Worm (Caenorhabditis elegans) whole organism, L4 larva: ENCODE measurements around the gene lgc-31.
A peak's percentile ranks its signal among the peaks of the same experiment; 100 is the strongest.

Source experiments
- F37D6.2 ChIP-seq: sonication (generic microtip); optimal IDR thresholded peaks from 2 replicates; lab custom pipeline; 2016; ENCODE audit warnings: mild to moderate bottlenecking, missing genetic modification characterization, missing compliant biosample characterization
- F49E8.2 ChIP-seq: sonication (generic microtip); optimal IDR thresholded peaks from 2 replicates; lab custom pipeline; 2016; ENCODE audit warnings: missing compliant biosample characterization, mild to moderate bottlenecking, missing genetic modification characterization, borderline replicate concordance
- R02D3.7 ChIP-seq: fragments of 150-350 bp; sonication (generic microtip); optimal IDR thresholded peaks from 3 replicates; lab custom pipeline; 2014; ENCODE audit warnings: missing biosample characterization, missing genetic modification characterization
- T20F7.1 ChIP-seq: fragments of 200-800 bp; sonication (Bioruptor generic); optimal IDR thresholded peaks from 2 replicates; lab custom pipeline; 2018; ENCODE audit warnings: mild to moderate bottlenecking, missing genetic modification characterization, missing compliant biosample characterization
- T26A8.4 ChIP-seq: fragments of 200-800 bp; sonication (Bioruptor generic); IDR thresholded peaks from 2 replicates; pipeline ENCODE4 v1.3.6; 2022; ENCODE audit warnings: missing genetic modification characterization, missing compliant biosample characterization
- Y105C5A.15 ChIP-seq: fragments of 200-800 bp; sonication (Bioruptor generic); IDR thresholded peaks from 2 replicates; pipeline ENCODE4 v1.3.6; 2022; ENCODE audit warnings: missing genetic modification characterization, missing compliant biosample characterization
- Y48G9A.11 ChIP-seq: fragments of 200-800 bp; sonication (Bioruptor generic); IDR thresholded peaks from 2 replicates; pipeline ENCODE4 v1.3.6; 2022; ENCODE audit warnings: missing genetic modification reagents, missing genetic modification characterization, missing compliant biosample characterization
- ZK337.2 ChIP-seq: fragments of 200-800 bp; sonication (Bioruptor generic); IDR thresholded peaks from 2 replicates; pipeline ENCODE4 v1.3.6; 2022; ENCODE audit warnings: missing genetic modification reagents, missing genetic modification characterization, missing compliant biosample characterization
- ZK546.5 ChIP-seq, 2 experiments: sonication (generic microtip); optimal IDR thresholded peaks; 2 replicates each; lab custom pipeline; 2017; ENCODE audit warnings: missing biosample characterization in 2 of 2, missing genetic modification characterization in 2 of 2
- aha-1 ChIP-seq: fragments of 150-350 bp; peaks from one replicate; lab custom pipeline; 2014; ENCODE audit warnings: missing biosample characterization, missing genetic modification characterization
- aly-2 ChIP-seq: sonication (generic microtip); optimal IDR thresholded peaks from 2 replicates; lab custom pipeline; 2018; ENCODE audit warnings: missing biosample characterization, missing genetic modification characterization
- attf-4 ChIP-seq: sonication (generic microtip); optimal IDR thresholded peaks from 3 replicates; lab custom pipeline; 2017; ENCODE audit warnings: missing biosample characterization, missing genetic modification characterization
- ceh-20 ChIP-seq: fragments of 200-800 bp; sonication (Bioruptor generic); IDR thresholded peaks from 2 replicates; pipeline ENCODE4 v1.3.6; 2022; ENCODE audit warnings: missing genetic modification reagents, missing genetic modification characterization, missing compliant biosample characterization
- ceh-82 ChIP-seq: sonication (generic microtip); optimal IDR thresholded peaks from 2 replicates; lab custom pipeline; 2017; ENCODE audit warnings: missing biosample characterization, missing genetic modification characterization
- ctbp-1 ChIP-seq: fragments of 200-800 bp; sonication (Bioruptor generic); IDR thresholded peaks from 2 replicates; pipeline ENCODE4 v1.3.6; 2022; ENCODE audit warnings: missing genetic modification reagents, missing genetic modification characterization, missing compliant biosample characterization
- daf-8 ChIP-seq: fragments of 200-800 bp; sonication (Bioruptor generic); IDR thresholded peaks from 2 replicates; pipeline ENCODE4 v1.3.6; 2022; ENCODE audit warnings: missing genetic modification characterization, missing compliant biosample characterization
- dmd-8 ChIP-seq: fragments of 200-800 bp; sonication (Bioruptor generic); IDR thresholded peaks from 2 replicates; pipeline ENCODE4 v1.3.6; 2022; ENCODE audit warnings: missing genetic modification characterization, missing compliant biosample characterization
- dpl-1 ChIP-seq: fragments of 150-350 bp; optimal IDR thresholded peaks from 2 replicates; lab custom pipeline; 2014; ENCODE audit warnings: missing biosample characterization, missing genetic modification reagents, missing genetic modification characterization
- fkh-10 ChIP-seq: fragments of 150-350 bp; optimal IDR thresholded peaks from 2 replicates; lab custom pipeline; 2014; ENCODE audit warnings: missing biosample characterization, missing genetic modification reagents, missing genetic modification characterization
- gei-8 ChIP-seq: fragments of 200-800 bp; sonication (Bioruptor generic); optimal IDR thresholded peaks from 2 replicates; lab custom pipeline; 2018; ENCODE audit warnings: mild to moderate bottlenecking, missing genetic modification characterization, missing compliant biosample characterization
- hlh-30 ChIP-seq: sonication (generic microtip); optimal IDR thresholded peaks from 2 replicates; lab custom pipeline; 2017; ENCODE audit warnings: antibody characterized with exemption, mild to moderate bottlenecking, missing genetic modification characterization, missing compliant biosample characterization; ENCODE audit not compliant: insufficient read depth
- lim-7 ChIP-seq: fragments of 200-800 bp; sonication (Bioruptor generic); IDR thresholded peaks from 2 replicates; pipeline ENCODE4 v1.3.6; 2022; ENCODE audit warnings: missing genetic modification characterization, missing compliant biosample characterization
- lin-1 ChIP-seq: fragments of 200-800 bp; sonication (Bioruptor generic); IDR thresholded peaks from 2 replicates; pipeline ENCODE4 v1.3.6; 2022; ENCODE audit warnings: missing genetic modification reagents, missing genetic modification characterization, missing compliant biosample characterization
- lin-13 ChIP-seq: fragments of 150-350 bp; optimal IDR thresholded peaks from 2 replicates; lab custom pipeline; 2014; ENCODE audit warnings: missing biosample characterization, missing genetic modification reagents, missing genetic modification characterization
- lin-15B ChIP-seq: fragments of 150-350 bp; sonication (generic microtip); optimal IDR thresholded peaks from 3 replicates; lab custom pipeline; 2014; ENCODE audit warnings: missing biosample characterization, missing genetic modification characterization
- lin-38 ChIP-seq: fragments of 200-800 bp; sonication (Bioruptor generic); IDR thresholded peaks from 2 replicates; pipeline ENCODE4 v1.3.6; 2022; ENCODE audit warnings: missing genetic modification reagents, missing genetic modification characterization, missing compliant biosample characterization
- madf-5 ChIP-seq, 2 experiments: fragments of 200-800 bp; sonication (Bioruptor generic); IDR thresholded peaks; 2 replicates each; pipeline ENCODE4 v1.3.6; 2022; ENCODE audit warnings: missing compliant biosample characterization in 2 of 2, missing genetic modification characterization in 2 of 2
- mdl-1 ChIP-seq, 2 experiments: fragments of 150-350 bp in 1 of 2; sonication (generic microtip) in 1 of 2; optimal IDR thresholded peaks; 2 replicates each; lab custom pipeline; 2014 to 2017; ENCODE audit warnings: missing biosample characterization in 2 of 2, missing genetic modification characterization in 2 of 2
- mes-2 ChIP-seq: sonication (generic microtip); optimal IDR thresholded peaks from 2 replicates; lab custom pipeline; 2016; ENCODE audit warnings: missing genotype, mild to moderate bottlenecking, missing genetic modification characterization, missing compliant biosample characterization; ENCODE audit not compliant: poor library complexity, severe bottlenecking
- nhr-10 ChIP-seq: fragments of 150-350 bp; optimal IDR thresholded peaks from 2 replicates; lab custom pipeline; 2014; ENCODE audit warnings: missing biosample characterization, missing genetic modification characterization
- nhr-102 ChIP-seq: sonication (generic microtip); optimal IDR thresholded peaks from 2 replicates; lab custom pipeline; 2016; ENCODE audit warnings: mild to moderate bottlenecking, missing genetic modification characterization, moderate library complexity, missing compliant biosample characterization
- nhr-11 ChIP-seq: fragments of 150-350 bp; optimal IDR thresholded peaks from 2 replicates; lab custom pipeline; 2014; ENCODE audit warnings: missing biosample characterization, missing genetic modification characterization
- nhr-237 ChIP-seq: sonication (generic microtip); optimal IDR thresholded peaks from 2 replicates; lab custom pipeline; 2017; ENCODE audit warnings: missing biosample characterization, missing genetic modification characterization
- nhr-25 ChIP-seq: sonication (generic microtip); optimal IDR thresholded peaks from 2 replicates; lab custom pipeline; 2017; ENCODE audit warnings: missing genetic modification characterization, mild to moderate bottlenecking, missing compliant biosample characterization, antibody characterized with exemption, moderate library complexity, borderline replicate concordance; ENCODE audit not compliant: insufficient read depth
- nhr-28 ChIP-seq: fragments of 150-350 bp; optimal IDR thresholded peaks from 2 replicates; lab custom pipeline; 2014; ENCODE audit warnings: missing biosample characterization, missing genetic modification characterization
- nhr-77 ChIP-seq: fragments of 150-350 bp; optimal IDR thresholded peaks from 2 replicates; lab custom pipeline; 2014; ENCODE audit warnings: missing biosample characterization, missing genetic modification characterization
- pha-4 ChIP-seq, 2 experiments: fragments of 150-350 bp in 1 of 2; fragments of 200-800 bp in 1 of 2; sonication (Bioruptor generic) in 1 of 2; IDR thresholded peaks in 1 of 2; optimal IDR thresholded peaks in 1 of 2; 2 replicates each; pipeline versions ENCODE4 v1.3.6 to Lab custom; 2014 to 2022; ENCODE audit warnings: missing genetic modification characterization in 2 of 2, missing genetic modification reagents in 2 of 2, missing biosample characterization in 1 of 2, missing compliant biosample characterization in 1 of 2
- php-3 ChIP-seq: fragments of 200-800 bp; sonication (Bioruptor generic); IDR thresholded peaks from 2 replicates; pipeline ENCODE4 v1.3.6; 2022; ENCODE audit warnings: missing genetic modification reagents, missing genetic modification characterization, missing compliant biosample characterization
- pqm-1 ChIP-seq: sonication (generic microtip); optimal IDR thresholded peaks from 2 replicates; lab custom pipeline; 2017; ENCODE audit warnings: missing biosample characterization, missing genetic modification characterization
- skn-1 ChIP-seq: fragments of 150-350 bp; optimal IDR thresholded peaks from 2 replicates; lab custom pipeline; 2014; ENCODE audit warnings: missing biosample characterization, missing genetic modification characterization
- tag-97 ChIP-seq: fragments of 200-800 bp; sonication (Bioruptor generic); IDR thresholded peaks from 2 replicates; pipeline ENCODE4 v1.3.6; 2022; ENCODE audit warnings: missing genetic modification characterization, missing compliant biosample characterization
- unc-62 ChIP-seq, 3 experiments: fragments of 150-350 bp in 1 of 3; sonication (generic microtip); optimal IDR thresholded peaks in 2 of 3; peaks in 1 of 3; 1 replicate in 1 of 3; 2 replicates in 2 of 3; lab custom pipeline; 2014 to 2017; ENCODE audit warnings: missing biosample characterization in 3 of 3, missing genetic modification characterization in 3 of 3, missing genetic modification reagents in 3 of 3, missing genotype in 1 of 3
- vab-7 ChIP-seq: fragments of 200-800 bp; sonication (Bioruptor generic); IDR thresholded peaks from 2 replicates; pipeline ENCODE4 v1.3.6; 2022; ENCODE audit warnings: missing genetic modification reagents, missing genetic modification characterization, missing compliant biosample characterization
- zip-2 ChIP-seq: fragments of 150-350 bp; optimal IDR thresholded peaks from 2 replicates; lab custom pipeline; 2014; ENCODE audit warnings: missing biosample characterization, missing genetic modification characterization
- ztf-11 ChIP-seq: fragments of 150-350 bp; optimal IDR thresholded peaks from 2 replicates; lab custom pipeline; 2014; ENCODE audit warnings: missing biosample characterization, missing genetic modification characterization

Gene lgc-31

ce11 chrV:15521920-15522319 lies at the start of gene lgc-31:
Gene lgc-31, minus strand, starts transcription at chrV:15522020.
- TF ChIP-seq lim-7 (no peak), pha-4 (GFP tag; IDR thresholded peaks at IDR 0.05; lab: Robert Waterston, UW) (0 out of 2 replicates have a peak, but pooled peaks have one; percentile 13), pha-4 (tag; optimal IDR thresholded peaks at IDR 0.05; lab: Kevin White, UChicago) (no peak), lin-38 (GFP tag; lab: Robert Waterston, UW) (no peak)
- TF ChIP-seq, all 104 proteins: peak for 1

- no peak for TF ChIP-seq nhr-25 (tag; lab: Kevin White, UChicago)
- peak; percentile 55 for TF ChIP-seq aha-1 (tag; lab: Kevin White, UChicago)
- TF ChIP-seq nhr-77: no peak
- 0 out of 2 replicates have a peak, but pooled peaks have one; percentile 11 for TF ChIP-seq Y48G9A.11 (GFP tag; lab: Robert Waterston, UW)
These were observed 49.2 kb upstream of the lgc-31 start, which contains the start of gene fbxa-95 for ce11 chrV:15571006-15571526. Gene fbxa-95, plus strand, starts transcription at chrV:15571476.

- TF ChIP-seq madf-5 (GFP tag; IDR thresholded peaks at IDR 0.05; lab: Robert Waterston, UW) (no peak), unc-62 (GFP tag; optimal IDR thresholded peaks at IDR 0.05 in 1 of 2; lab: Kevin White, UChicago) (peak in 1 of 2 experiments; percentile 81), unc-62 (tag; optimal IDR thresholded peaks at IDR 0.05; lab: Kevin White, UChicago) (no peak), fkh-10 (GFP tag; lab: Kevin White, UChicago) (no peak), tag-97 (GFP tag; lab: Robert Waterston, UW) (no peak), nhr-102 (no peak), ZK546.5 (tag; optimal IDR thresholded peaks at IDR 0.05; lab: Kevin White, UChicago) (no peak), lin-13 (GFP tag; lab: Kevin White, UChicago) (no peak), dpl-1 (GFP tag; lab: Kevin White, UChicago) (peak; percentile 93), lin-1 (no peak), nhr-237 (tag; lab: Kevin White, UChicago) (no peak), ceh-82 (tag; lab: Kevin White, UChicago) (no peak), F49E8.2 (no peak), vab-7 (GFP tag; lab: Robert Waterston, UW) (no peak), T26A8.4 (GFP tag; lab: Robert Waterston, UW) (no peak), lim-7 (no peak), mes-2 (peak; percentile 75), nhr-10 (tag; lab: Kevin White, UChicago) (peak; percentile 85), lin-15B (tag; lab: Kevin White, UChicago) (no peak), ctbp-1 (GFP tag; lab: Robert Waterston, UW) (no peak), R02D3.7 (tag; lab: Kevin White, UChicago) (peak; percentile 80), zip-2 (tag; lab: Kevin White, UChicago) (no peak), attf-4 (tag; lab: Kevin White, UChicago) (no peak), T20F7.1 (GFP tag; lab: Kevin White, UChicago) (peak; percentile 96), ceh-20 (no peak), nhr-77 (peak; percentile 56), pqm-1 (no peak), dmd-8 (no peak), daf-8 (no peak), gei-8 (no peak), aha-1 (tag; lab: Kevin White, UChicago) (no peak), hlh-30 (tag; lab: Kevin White, UChicago) (peak; percentile 46), F37D6.2 (no peak), mdl-1 (tag; optimal IDR thresholded peaks at IDR 0.05; lab: Kevin White, UChicago) (no peak), php-3 (no peak), Y105C5A.15 (no peak), ZK337.2 (GFP tag; lab: Robert Waterston, UW) (no peak), aly-2 (tag; lab: Kevin White, UChicago) (no peak), nhr-11 (no peak), nhr-28 (peak; percentile 33), skn-1 (tag; lab: Kevin White, UChicago) (no peak), ztf-11 (tag; lab: Kevin White, UChicago) (no peak)
These were observed 48.0 kb upstream of the lgc-31 start, which contains the start of gene lsm-5 for ce11 chrV:15569702-15570430. Gene lsm-5, plus strand, starts transcription at chrV:15570380.
